Fruit fly (Drosophila melanogaster): ENCODE results near the gene CG12609.

Gene CG12609

DNA sequence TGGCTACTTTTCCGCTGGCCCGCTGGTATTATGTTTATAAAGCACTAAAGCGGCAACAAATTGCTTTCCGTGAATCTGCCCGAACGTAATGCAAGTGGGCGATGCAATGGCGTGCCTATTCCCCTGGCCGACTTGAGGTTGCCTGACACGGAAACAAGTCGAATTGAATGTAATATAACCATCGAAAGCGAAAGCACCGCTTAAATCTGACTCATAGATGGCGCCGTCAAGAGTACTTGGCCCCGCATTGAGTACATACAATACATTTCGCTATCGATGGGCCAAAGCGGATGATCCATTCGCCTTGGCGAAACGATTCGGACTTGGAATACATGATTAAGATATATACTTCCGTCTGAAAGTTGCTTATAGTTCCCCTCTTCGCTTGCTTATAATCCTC lies 32.2 kb upstream of the CG12609 start:
- TF ChIP-seq CG32264 (GFP tag; optimal IDR thresholded peaks at IDR 0.05) (no peak), usp (GFP tag; optimal IDR thresholded peaks at IDR 0.05) (no peak), Myc (optimal IDR thresholded peaks at IDR 0.05) (no peak), ey (GFP tag; optimal IDR thresholded peaks at IDR 0.05) (no peak), brk (GFP tag; optimal IDR thresholded peaks at IDR 0.05) (no peak), dsf (GFP tag; optimal IDR thresholded peaks at IDR 0.05; ENCODE audit: borderline replicate concordance) (no peak), GATAd (GFP tag; optimal IDR thresholded peaks at IDR 0.05) (no peak), Hr83 (GFP tag; optimal IDR thresholded peaks at IDR 0.05; ENCODE audit: poor library complexity, severe bottlenecking) (no peak), Hnf4 (GFP tag; optimal IDR thresholded peaks at IDR 0.05) (no peak), N (GFP tag; optimal IDR thresholded peaks at IDR 0.05) (no peak), Rel (GFP tag; optimal IDR thresholded peaks at IDR 0.05) (no peak), Rel (tag; optimal IDR thresholded peaks at IDR 0.05) (no peak), rgr (GFP tag; optimal IDR thresholded peaks at IDR 0.05) (no peak), sage (GFP tag; optimal IDR thresholded peaks at IDR 0.05) (no peak), Jra (GFP tag; optimal IDR thresholded peaks at IDR 0.05) (no peak), Sp1 (GFP tag; optimal IDR thresholded peaks at IDR 0.05) (no peak), Vsx2 (GFP tag; optimal IDR thresholded peaks at IDR 0.05; ENCODE audit: partially characterized antibody) (no peak)

DNA sequence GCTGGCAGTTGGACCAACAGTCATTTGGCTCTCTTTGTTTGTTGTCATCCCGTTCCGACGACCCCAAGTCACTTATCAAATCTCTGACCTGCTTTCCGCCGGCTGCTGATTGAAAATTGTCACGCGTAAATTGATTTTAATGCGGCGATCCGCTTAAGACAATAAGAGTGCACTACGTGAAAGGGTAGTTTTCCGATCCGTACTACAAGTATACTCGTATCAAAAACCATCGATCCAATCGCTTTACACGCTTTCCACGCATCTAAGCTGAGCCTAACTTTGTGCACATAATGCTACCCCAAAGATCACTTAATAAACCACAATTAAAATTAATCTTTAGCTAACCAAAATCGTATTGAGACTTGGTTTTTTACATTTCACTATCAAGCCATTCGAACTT lies 31.6 kb upstream of the CG12609 start:
- TF ChIP-seq jim (GFP tag; optimal IDR thresholded peaks at IDR 0.05) (no peak), Sp1 (GFP tag; optimal IDR thresholded peaks at IDR 0.05) (no peak), usp (GFP tag; optimal IDR thresholded peaks at IDR 0.05) (no peak), N (GFP tag; optimal IDR thresholded peaks at IDR 0.05) (no peak), OdsH (GFP tag; optimal IDR thresholded peaks at IDR 0.05) (no peak), dl (GFP tag; optimal IDR thresholded peaks at IDR 0.05; ENCODE audit: insufficient read depth in 1 of 2, partially characterized antibody in 2 of 2) (no peak), Myc (optimal IDR thresholded peaks at IDR 0.05) (no peak), dsf (GFP tag; optimal IDR thresholded peaks at IDR 0.05; ENCODE audit: borderline replicate concordance) (no peak), CG9705 (GFP tag; optimal IDR thresholded peaks at IDR 0.05) (no peak), CG32264 (GFP tag; optimal IDR thresholded peaks at IDR 0.05) (no peak), Jra (GFP tag; optimal IDR thresholded peaks at IDR 0.05) (no peak), br (GFP tag; optimal IDR thresholded peaks at IDR 0.05) (no peak), Mio (GFP tag; optimal IDR thresholded peaks at IDR 0.05) (no peak), h (GFP tag; optimal IDR thresholded peaks at IDR 0.05) (no peak), pan (optimal IDR thresholded peaks at IDR 0.05) (no peak), Hnf4 (GFP tag; optimal IDR thresholded peaks at IDR 0.05) (no peak), sv (GFP tag; optimal IDR thresholded peaks at IDR 0.05) (no peak), fru (GFP tag; optimal IDR thresholded peaks at IDR 0.05) (no peak)

- TF ChIP-seq fru (GFP tag; optimal IDR thresholded peaks at IDR 0.05) (peak; percentile 14), h (GFP tag; optimal IDR thresholded peaks at IDR 0.05) (peak; percentile 42), Hnf4 (GFP tag; optimal IDR thresholded peaks at IDR 0.05) (peak; percentile 13), psq (GFP tag; optimal IDR thresholded peaks at IDR 0.05) (peak; percentile 59), Mio (GFP tag; optimal IDR thresholded peaks at IDR 0.05) (no peak), Dif (GFP tag; optimal IDR thresholded peaks at IDR 0.05; ENCODE audit: partially characterized antibody) (peak; percentile 23), N (GFP tag; optimal IDR thresholded peaks at IDR 0.05) (no peak), rgr (GFP tag; optimal IDR thresholded peaks at IDR 0.05) (no peak), br (GFP tag; optimal IDR thresholded peaks at IDR 0.05) (peak; percentile 32), ey (GFP tag; optimal IDR thresholded peaks at IDR 0.05) (peak; percentile 45), jim (GFP tag; optimal IDR thresholded peaks at IDR 0.05) (no peak), Sp1 (GFP tag; optimal IDR thresholded peaks at IDR 0.05) (peak; percentile 25), woc (GFP tag; optimal IDR thresholded peaks at IDR 0.05) (peak; percentile 37), foxo (GFP tag; optimal IDR thresholded peaks at IDR 0.05) (peak in 1 of 2 experiments; percentile 59), sage (GFP tag; optimal IDR thresholded peaks at IDR 0.05) (peak; percentile 13)
Measured at dm6 chrX:18776976-18777925, 29.1 kb upstream of the CG12609 start.
